Worm (Caenorhabditis elegans) whole organism, L3 larva: ENCODE data around the gene atg-10.

ENCODE experiments used
- elt-2 ChIP-seq: sonication (generic microtip); optimal IDR thresholded peaks from 2 replicates; lab custom pipeline; 2016; ENCODE audit warnings: missing genetic modification reagents, mild to moderate bottlenecking, missing genetic modification characterization, missing compliant biosample characterization
- nhr-12 ChIP-seq: fragments of 150-350 bp; optimal IDR thresholded peaks from 2 replicates; lab custom pipeline; 2014; ENCODE audit warnings: missing biosample characterization, missing genetic modification characterization

- TF ChIP-seq elt-2 (tag; lab: Kevin White, UChicago) (peak; percentile 19), nhr-12 (tag; lab: Kevin White, UChicago) (no peak)
Observed at ce11 chrII:8707024-8707423, 48.1 kb downstream of the atg-10 start, which contains the start of gene cup-16.
